Worm (Caenorhabditis elegans): ENCODE measurements around the gene tpa-1.

Gene tpa-1

DNA sequence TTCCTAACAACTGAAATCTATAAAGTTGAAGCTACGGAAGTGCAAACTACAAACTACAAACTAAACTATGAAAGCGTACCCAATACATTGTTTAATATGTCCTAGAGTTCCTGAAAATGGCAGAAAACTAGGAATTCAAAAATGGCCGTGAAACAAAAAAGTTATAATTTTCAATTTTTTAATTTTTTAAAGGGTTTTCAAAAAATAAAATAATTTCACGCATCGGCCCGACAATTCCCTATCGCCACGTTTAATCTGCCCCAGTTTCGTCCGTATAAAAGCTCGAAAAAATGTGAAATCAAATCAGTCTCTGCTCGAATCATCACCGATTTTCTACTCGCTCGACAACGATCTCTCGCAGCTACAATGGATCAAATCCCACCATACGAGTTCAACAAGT is 66.9 kb downstream of the tpa-1 start, which contains the start of gene Y38C1AA.7:
TSS of gene Y38C1AA.7 (plus strand) at position 301 of the 400 bp plus-strand sequence.
- TF ChIP-seq dve-1 (tag; optimal IDR thresholded peaks at IDR 0.05; ENCODE audit: insufficient read depth) (no peak), sdz-12 (GFP tag; optimal IDR thresholded peaks at IDR 0.05) (no peak), nhr-28 (tag; optimal IDR thresholded peaks at IDR 0.05) (no peak), jun-1 (tag; optimal IDR thresholded peaks at IDR 0.05) (no peak), F49E8.2 (tag; optimal IDR thresholded peaks at IDR 0.05; ENCODE audit: borderline replicate concordance) (no peak), ztf-11 (tag; optimal IDR thresholded peaks at IDR 0.05) (no peak), Y75B8A.6 (GFP tag; IDR thresholded peaks at IDR 0.05) (no peak), D1046.2 (GFP tag; IDR thresholded peaks at IDR 0.05) (no peak), pqm-1 (tag; optimal IDR thresholded peaks at IDR 0.05) (no peak), lin-29 (GFP tag; IDR thresholded peaks at IDR 0.05) (no peak)

DNA sequence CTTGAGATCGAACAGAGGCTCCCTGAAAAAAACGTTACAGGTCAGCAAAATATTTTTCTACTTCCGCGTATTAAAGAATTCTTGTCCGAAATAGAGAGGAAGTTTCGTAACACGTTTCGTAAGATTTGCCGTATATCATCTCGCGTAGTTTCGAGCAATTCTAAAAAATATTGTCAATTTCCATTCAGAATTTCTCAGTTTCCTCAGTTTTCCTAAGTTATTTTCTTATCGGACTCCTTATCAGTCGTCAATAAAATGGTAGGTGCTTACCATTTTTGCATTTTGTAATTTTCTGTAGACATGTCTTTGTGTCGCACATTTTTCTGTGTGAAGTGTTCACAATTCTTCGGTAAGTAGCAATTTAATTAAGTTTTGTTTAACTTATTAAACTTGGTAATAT is 68.1 kb downstream of the tpa-1 start, which contains the start of gene Y38C1AA.19:
TSS of gene Y38C1AA.19 (plus strand) at position 301 of the 400 bp plus-strand sequence.
- TF ChIP-seq arid-1 (GFP tag; conservative IDR thresholded peaks at IDR 0.05) (no peak), sdz-12 (GFP tag; optimal IDR thresholded peaks at IDR 0.05) (no peak), gei-8 (GFP tag; optimal IDR thresholded peaks at IDR 0.05) (no peak), pha-4 (GFP tag; IDR thresholded peaks at IDR 0.05) (no peak), pha-4 (tag; optimal IDR thresholded peaks at IDR 0.05) (no peak), vab-7 (GFP tag; IDR thresholded peaks at IDR 0.05) (no peak), mep-1 (tag; optimal IDR thresholded peaks at IDR 0.05) (no peak), nhr-42 (GFP tag; IDR thresholded peaks at IDR 0.05) (no peak), lin-29 (GFP tag; IDR thresholded peaks at IDR 0.05) (no peak), snpc-1.2 (GFP tag; IDR thresholded peaks at IDR 0.05) (no peak)

Measured in whole organism, L4 larva.